Fruit fly (Drosophila melanogaster) whole organism, embryonic: ENCODE data around the gene AP-1sigma.
A peak's percentile ranks its signal among the peaks of the same experiment; 100 is the strongest.

ENCODE experiments used
- Antp ChIP-seq: fragments of 200-800 bp; sonication (Bioruptor generic); optimal IDR thresholded peaks from 3 replicates; lab custom pipeline; 2016; ENCODE audit warnings: missing biosample characterization, missing genetic modification characterization
- Blimp-1 ChIP-seq: fragments of 200-800 bp; sonication (Bioruptor generic); optimal IDR thresholded peaks from 3 replicates; lab custom pipeline; 2018; ENCODE audit warnings: missing biosample characterization, missing genetic modification characterization, mild to moderate bottlenecking, moderate library complexity, missing genetic modification reagents
- CG11085 ChIP-seq: fragments of 200-800 bp; sonication (Bioruptor generic); IDR thresholded peaks from 2 replicates; pipeline ENCODE4 v1.3.6; 2022; ENCODE audit warnings: missing biosample characterization, missing genetic modification characterization
- CG11504 ChIP-seq: fragments of 200-800 bp; sonication (Bioruptor generic); optimal IDR thresholded peaks from 3 replicates; lab custom pipeline; 2019; ENCODE audit warnings: missing biosample characterization, mild to moderate bottlenecking, missing genetic modification characterization, moderate library complexity
- CG11723 ChIP-seq: fragments of 200-800 bp; sonication (Bioruptor generic); optimal IDR thresholded peaks from 2 replicates; lab custom pipeline; 2017; ENCODE audit warnings: missing biosample characterization, mild to moderate bottlenecking, missing genetic modification characterization
- CG12104 ChIP-seq: fragments of 200-800 bp; sonication (Bioruptor generic); optimal IDR thresholded peaks from 3 replicates; lab custom pipeline; 2016; ENCODE audit warnings: missing biosample characterization, missing genetic modification characterization
- CG13123 ChIP-seq: fragments of 200-800 bp; sonication (Bioruptor generic); optimal IDR thresholded peaks from 2 replicates; lab custom pipeline; 2016; ENCODE audit warnings: missing biosample characterization, missing genetic modification characterization
- CG13296 ChIP-seq: fragments of 200-800 bp; sonication (Bioruptor generic); optimal IDR thresholded peaks from 3 replicates; lab custom pipeline; 2018; ENCODE audit warnings: missing biosample characterization, mild to moderate bottlenecking, missing genetic modification characterization
- CG14050 ChIP-seq: fragments of 200-800 bp; sonication (Bioruptor generic); IDR thresholded peaks from 3 replicates; pipeline ENCODE4 v1.3.6; 2022; ENCODE audit warnings: missing biosample characterization, missing genetic modification characterization
- CG16813 ChIP-seq: fragments of 200-800 bp; sonication (Bioruptor generic); IDR thresholded peaks from 3 replicates; pipeline ENCODE4 v1.3.6; 2022; ENCODE audit warnings: missing biosample characterization, missing genetic modification characterization; ENCODE audit not compliant: partially characterized antibody
- CG17385 ChIP-seq: fragments of 200-800 bp; sonication (Bioruptor generic); optimal IDR thresholded peaks from 3 replicates; lab custom pipeline; 2018; ENCODE audit warnings: missing biosample characterization, mild to moderate bottlenecking, missing genetic modification characterization
- CG17829 ChIP-seq: fragments of 200-800 bp; optimal IDR thresholded peaks from 2 replicates; lab custom pipeline; 2019; ENCODE audit warnings: missing biosample characterization, mild to moderate bottlenecking, missing genetic modification characterization, moderate library complexity
- CG18011 ChIP-seq: fragments of 200-800 bp; sonication (Bioruptor generic); optimal IDR thresholded peaks from 2 replicates; lab custom pipeline; 2017; ENCODE audit warnings: missing biosample characterization, missing genetic modification characterization, mild to moderate bottlenecking, moderate library complexity, missing genotype
- CG31224 ChIP-seq: fragments of 200-800 bp; sonication (Bioruptor generic); IDR thresholded peaks from 2 replicates; pipeline ENCODE4 v1.3.6; 2022; ENCODE audit warnings: missing biosample characterization, missing genetic modification characterization
- CG32532 ChIP-seq: fragments of 200-800 bp; sonication (Bioruptor generic); IDR thresholded peaks from 2 replicates; pipeline ENCODE4 v1.3.6; 2022; ENCODE audit warnings: missing biosample characterization, missing genetic modification characterization
- CG33213 ChIP-seq: fragments of 200-800 bp; sonication (Bioruptor generic); optimal IDR thresholded peaks from 3 replicates; lab custom pipeline; 2016; ENCODE audit warnings: missing biosample characterization, missing genetic modification characterization
- CG33557 ChIP-seq: fragments of 200-800 bp; sonication (Bioruptor generic); optimal IDR thresholded peaks from 2 replicates; lab custom pipeline; 2019; ENCODE audit warnings: missing biosample characterization, mild to moderate bottlenecking, missing genetic modification characterization, moderate library complexity
- CG4730 ChIP-seq: fragments of 200-800 bp; sonication (Bioruptor generic); IDR thresholded peaks from 2 replicates; pipeline ENCODE4 v1.3.6; 2022; ENCODE audit warnings: missing biosample characterization, missing genetic modification characterization
- CG5180 ChIP-seq: fragments of 200-800 bp; sonication (Bioruptor generic); optimal IDR thresholded peaks from 3 replicates; lab custom pipeline; 2017; ENCODE audit warnings: missing biosample characterization, missing genetic modification characterization, mild to moderate bottlenecking, moderate library complexity, missing genetic modification reagents
- CG6254 ChIP-seq: fragments of 200-800 bp; sonication (Bioruptor generic); optimal IDR thresholded peaks from 3 replicates; lab custom pipeline; 2017; ENCODE audit warnings: mild to moderate bottlenecking, missing biosample characterization, missing genetic modification reagents, missing genetic modification characterization
- CG7271 ChIP-seq: fragments of 200-800 bp; sonication (Bioruptor generic); optimal IDR thresholded peaks from 2 replicates; lab custom pipeline; 2018; ENCODE audit warnings: missing biosample characterization, mild to moderate bottlenecking, missing genetic modification characterization, moderate library complexity
- CG8388 ChIP-seq: fragments of 200-800 bp; sonication (Bioruptor generic); optimal IDR thresholded peaks from 2 replicates; lab custom pipeline; 2019; ENCODE audit warnings: missing biosample characterization, mild to moderate bottlenecking, missing genetic modification characterization, moderate library complexity
- CG8765 ChIP-seq: fragments of 200-800 bp; sonication (Bioruptor generic); IDR thresholded peaks from 2 replicates; pipeline ENCODE4 v1.3.6; 2022; ENCODE audit warnings: missing biosample characterization, missing genetic modification characterization
- CG9215 ChIP-seq: fragments of 200-800 bp; sonication (Bioruptor generic); IDR thresholded peaks from 2 replicates; pipeline ENCODE4 v1.3.6; 2022; ENCODE audit warnings: missing biosample characterization, missing genetic modification characterization
- CTCF ChIP-seq: fragments of 200-800 bp; sonication (Bioruptor generic); optimal IDR thresholded peaks from 2 replicates; lab custom pipeline; 2017; ENCODE audit warnings: missing biosample characterization, mild to moderate bottlenecking, missing genetic modification characterization, moderate library complexity
- Camta ChIP-seq: fragments of 200-800 bp; sonication (Bioruptor generic); optimal IDR thresholded peaks from 2 replicates; lab custom pipeline; 2016; ENCODE audit warnings: missing biosample characterization, missing genetic modification characterization
- CrebB ChIP-seq: fragments of 200-800 bp; sonication (Bioruptor generic); optimal IDR thresholded peaks from 3 replicates; lab custom pipeline; 2018; ENCODE audit warnings: missing biosample characterization, mild to moderate bottlenecking, missing genetic modification characterization
- Dad ChIP-seq: fragments of 200-800 bp; sonication (Bioruptor generic); optimal IDR thresholded peaks from 3 replicates; lab custom pipeline; 2016; ENCODE audit warnings: missing biosample characterization, missing genetic modification characterization
- Dbx ChIP-seq: fragments of 200-800 bp; sonication (Bioruptor generic); IDR thresholded peaks from 3 replicates; pipeline ENCODE4 v1.3.6; 2022; ENCODE audit warnings: missing biosample characterization, missing genetic modification characterization
- Dref ChIP-seq: fragments of 200-800 bp; sonication (Bioruptor generic); IDR thresholded peaks from 2 replicates; pipeline ENCODE4 v1.3.6; 2022; ENCODE audit warnings: missing biosample characterization, missing genetic modification characterization
- Eip74EF ChIP-seq, 2 experiments: fragments of 200-800 bp in 1 of 2; fragments of >200 bp in 1 of 2; sonication (Bioruptor generic) in 1 of 2; optimal IDR thresholded peaks; 2 replicates each; lab custom pipeline; 2017 to 2019; ENCODE audit warnings: missing biosample characterization in 2 of 2, missing genetic modification characterization in 2 of 2, mild to moderate bottlenecking in 1 of 2, moderate library complexity in 1 of 2
- Fer1 ChIP-seq: fragments of 200-800 bp; sonication (Bioruptor generic); optimal IDR thresholded peaks from 2 replicates; lab custom pipeline; 2017; ENCODE audit warnings: missing biosample characterization, mild to moderate bottlenecking, missing genetic modification characterization
- HLH54F ChIP-seq: fragments of 200-800 bp; sonication (Bioruptor generic); optimal IDR thresholded peaks from 3 replicates; lab custom pipeline; 2016; ENCODE audit warnings: missing biosample characterization, missing genetic modification characterization
- HmgD ChIP-seq: fragments of 200-800 bp; sonication (Bioruptor generic); optimal IDR thresholded peaks from 3 replicates; lab custom pipeline; 2016; ENCODE audit warnings: missing biosample characterization, missing genetic modification characterization
- Hmx ChIP-seq: fragments of 200-800 bp; sonication (Bioruptor generic); optimal IDR thresholded peaks from 2 replicates; lab custom pipeline; 2016; ENCODE audit warnings: missing biosample characterization, missing genetic modification characterization
- Kr ChIP-seq: fragments of 200-800 bp; sonication (Bioruptor generic); optimal IDR thresholded peaks from 2 replicates; lab custom pipeline; 2017; ENCODE audit warnings: missing biosample characterization, mild to moderate bottlenecking, missing genetic modification characterization
- Meics ChIP-seq: fragments of 200-800 bp; sonication (Bioruptor generic); optimal IDR thresholded peaks from 2 replicates; lab custom pipeline; 2017; ENCODE audit warnings: missing biosample characterization, mild to moderate bottlenecking, missing genetic modification characterization
- NC2α ChIP-seq: fragments of 200-800 bp; sonication (Bioruptor generic); optimal IDR thresholded peaks from 2 replicates; lab custom pipeline; 2016; ENCODE audit warnings: missing biosample characterization, missing genetic modification characterization
- Nf-YB ChIP-seq: fragments of 200-800 bp; sonication (Bioruptor generic); optimal IDR thresholded peaks from 3 replicates; lab custom pipeline; 2019; ENCODE audit warnings: missing biosample characterization, mild to moderate bottlenecking, missing genetic modification characterization, moderate library complexity
- Sox102F ChIP-seq: fragments of 200-800 bp; sonication (Bioruptor generic); optimal IDR thresholded peaks from 2 replicates; lab custom pipeline; 2018; ENCODE audit warnings: missing biosample characterization, mild to moderate bottlenecking, missing genetic modification characterization, moderate library complexity
- Xbp1 ChIP-seq: fragments of 200-800 bp; sonication (Bioruptor generic); optimal IDR thresholded peaks from 3 replicates; lab custom pipeline; 2016; ENCODE audit warnings: missing biosample characterization, mild to moderate bottlenecking, missing genetic modification characterization
- bcd ChIP-seq: fragments of 200-800 bp; sonication (Bioruptor generic); optimal IDR thresholded peaks from 2 replicates; lab custom pipeline; 2017; ENCODE audit warnings: missing biosample characterization, mild to moderate bottlenecking, missing genetic modification characterization
- bsh ChIP-seq, 2 experiments: fragments of 200-800 bp; sonication (Bioruptor generic); optimal IDR thresholded peaks; 2 replicates each; lab custom pipeline; 2017 to 2018; ENCODE audit warnings: mild to moderate bottlenecking in 2 of 2, missing biosample characterization in 2 of 2, missing genetic modification characterization in 2 of 2, moderate library complexity in 1 of 2
- danr ChIP-seq: fragments of 200-800 bp; sonication (Bioruptor generic); IDR thresholded peaks from 2 replicates; pipeline ENCODE4 v1.3.6; 2022; ENCODE audit warnings: missing biosample characterization, missing genetic modification characterization
- fd3F ChIP-seq: fragments of 200-800 bp; sonication (Bioruptor generic); optimal IDR thresholded peaks from 2 replicates; lab custom pipeline; 2018; ENCODE audit warnings: missing biosample characterization, mild to moderate bottlenecking, missing genetic modification characterization, moderate library complexity
- nau ChIP-seq: fragments of 200-800 bp; sonication (Bioruptor generic); optimal IDR thresholded peaks from 3 replicates; lab custom pipeline; 2017; ENCODE audit warnings: missing biosample characterization, mild to moderate bottlenecking, missing genetic modification characterization, missing genetic modification reagents
- odd ChIP-seq: fragments of 200-800 bp; sonication (Bioruptor generic); optimal IDR thresholded peaks from 2 replicates; lab custom pipeline; 2017; ENCODE audit warnings: missing biosample characterization, mild to moderate bottlenecking, missing genetic modification characterization
- sens ChIP-seq: fragments of 200-800 bp; sonication (Bioruptor generic); peaks from one replicate; lab custom pipeline; 2016; ENCODE audit warnings: missing biosample characterization, missing genetic modification characterization
- tup ChIP-seq: fragments of 200-800 bp; sonication (Bioruptor generic); optimal IDR thresholded peaks from 2 replicates; lab custom pipeline; 2016; ENCODE audit warnings: missing biosample characterization, mild to moderate bottlenecking, missing genetic modification characterization, moderate library complexity
- twi ChIP-seq: fragments of 200-800 bp; optimal IDR thresholded peaks from 2 replicates; lab custom pipeline; 2019; ENCODE audit warnings: missing biosample characterization, mild to moderate bottlenecking, missing genetic modification characterization, moderate library complexity

Gene AP-1sigma

dm6 chr3R:24006449-24007159 lies 48.2 kb downstream of the AP-1sigma start (continued):
- no peak for TF ChIP-seq CG14050 (GFP tag; lab: Robert Waterston, UW)
- peak; percentile 1 for TF ChIP-seq nau (GFP tag; lab: Kevin White, UChicago)
- no peak for TF ChIP-seq HLH54F (GFP tag; lab: Kevin White, UChicago)
- TF ChIP-seq CG31224 (GFP tag; lab: Robert Waterston, UW), result no peak
- TF ChIP-seq tup (GFP tag; lab: Kevin White, UChicago), result no peak
- TF ChIP-seq CG33557 (GFP tag; lab: Kevin White, UChicago), result no peak
- TF ChIP-seq CG6254, result no peak
- no peak for TF ChIP-seq CG5180 (GFP tag; lab: Kevin White, UChicago)
- TF ChIP-seq CG11504, result peak; percentile 21
- no peak for TF ChIP-seq CG16813 (GFP tag; lab: Robert Waterston, UW)
- no peak for TF ChIP-seq danr (GFP tag; lab: Robert Waterston, UW)
- TF ChIP-seq NC2α (GFP tag; lab: Kevin White, UChicago), result no peak
- TF ChIP-seq Nf-YB (GFP tag; lab: Kevin White, UChicago), result no peak
- TF ChIP-seq CG18011, result no peak
- no peak for TF ChIP-seq CG13123 (GFP tag; lab: Kevin White, UChicago)
- no peak for TF ChIP-seq Antp (GFP tag; lab: Kevin White, UChicago)
- no peak for TF ChIP-seq Dad
- peak; percentile 82 for TF ChIP-seq sens
- no peak for TF ChIP-seq Kr
- TF ChIP-seq CG8765 (GFP tag; lab: Robert Waterston, UW), result 0 out of 2 replicates have a peak, but pooled peaks have one; percentile 7
- TF ChIP-seq CG12104 (GFP tag; lab: Kevin White, UChicago), result no peak
- TF ChIP-seq CG8388 (GFP tag; lab: Kevin White, UChicago), result no peak
- TF ChIP-seq Dref, result no peak
- no peak for TF ChIP-seq CG11085 (GFP tag; lab: Robert Waterston, UW)
- TF ChIP-seq fd3F (GFP tag; lab: Kevin White, UChicago), result no peak
- no peak for TF ChIP-seq Xbp1 (GFP tag; lab: Kevin White, UChicago)
- no peak for TF ChIP-seq CG17385 (GFP tag; lab: Kevin White, UChicago)
- TF ChIP-seq bsh (GFP tag; optimal IDR thresholded peaks at IDR 0.05; lab: Kevin White, UChicago), result no peak
- TF ChIP-seq CG32532 (GFP tag; lab: Robert Waterston, UW), result no peak
- no peak for TF ChIP-seq Camta (GFP tag; lab: Kevin White, UChicago)
- no peak for TF ChIP-seq CG11723
- TF ChIP-seq CG4730, result no peak
- TF ChIP-seq CG9215 (GFP tag; lab: Robert Waterston, UW), result no peak
- no peak for TF ChIP-seq odd (GFP tag; lab: Kevin White, UChicago)
- TF ChIP-seq HmgD (GFP tag; lab: Kevin White, UChicago), result no peak
- TF ChIP-seq bcd, result no peak
- no peak for TF ChIP-seq Eip74EF (GFP tag; optimal IDR thresholded peaks at IDR 0.05; lab: Kevin White, UChicago)
- TF ChIP-seq Dbx, result peak; percentile 41; the same call in 1 of the 3 replicates
- TF ChIP-seq CrebB (tag; lab: Kevin White, UChicago), result no peak
- peak; percentile 9 for TF ChIP-seq Fer1
- TF ChIP-seq CG13296 (GFP tag; lab: Kevin White, UChicago), result no peak
- TF ChIP-seq Hmx (GFP tag; lab: Kevin White, UChicago), result no peak
- TF ChIP-seq CG7271 (tag; lab: Kevin White, UChicago), result no peak
- TF ChIP-seq CG33213 (GFP tag; lab: Kevin White, UChicago), result no peak
- no peak for TF ChIP-seq twi
- TF ChIP-seq CG17829 (tag; lab: Kevin White, UChicago), result peak; percentile 0
- peak; percentile 41 for TF ChIP-seq Meics (GFP tag; lab: Kevin White, UChicago)
- no peak for TF ChIP-seq CTCF (GFP tag; lab: Kevin White, UChicago)
- TF ChIP-seq Sox102F (GFP tag; lab: Kevin White, UChicago), result peak; percentile 8
- no peak for TF ChIP-seq Blimp-1 (GFP tag; lab: Kevin White, UChicago)
